Fruit fly (Drosophila melanogaster): Measurements from ENCODE around the gene SP.

The SP gene

dm6 chr3L:13263801-13264200, 37.6 kb upstream of the SP start (continued):
- TF ChIP-seq topi (GFP tag; optimal IDR thresholded peaks at IDR 0.05) (peak; percentile 40), CG31627 (GFP tag; optimal IDR thresholded peaks at IDR 0.05) (peak; percentile 58), CG6163 (GFP tag; IDR thresholded peaks at IDR 0.05) (peak; percentile 12; the same call in 1 of the 3 replicates), Ets96B (tag; optimal IDR thresholded peaks at IDR 0.05) (peak; percentile 54), CG9139 (GFP tag; optimal IDR thresholded peaks at IDR 0.05) (peak; percentile 26), Blimp-1 (GFP tag; optimal IDR thresholded peaks at IDR 0.05) (no peak), CG6808 (GFP tag; optimal IDR thresholded peaks at IDR 0.05) (peak; percentile 57), CG7368 (GFP tag; optimal IDR thresholded peaks at IDR 0.05) (peak; percentile 16), Lpt (GFP tag; optimal IDR thresholded peaks at IDR 0.05) (peak; percentile 37), ss (GFP tag; optimal IDR thresholded peaks at IDR 0.05) (peak; percentile 53 to 59), esn (GFP tag; optimal IDR thresholded peaks at IDR 0.05) (peak; percentile 67), CG6276 (GFP tag; optimal IDR thresholded peaks at IDR 0.05) (no peak), CG11762 (GFP tag; optimal IDR thresholded peaks at IDR 0.05; ENCODE audit: insufficient read depth) (no peak), CG8632 (GFP tag; optimal IDR thresholded peaks at IDR 0.05) (peak; percentile 36)

dm6 chr3L:13266078-13266477, 35.4 kb upstream of the SP start:
- no peak for TF ChIP-seq pdm3 (GFP tag; optimal IDR thresholded peaks at IDR 0.05)
- no peak for TF ChIP-seq CG7368 (GFP tag; optimal IDR thresholded peaks at IDR 0.05)
- no peak for TF ChIP-seq OdsH (GFP tag; optimal IDR thresholded peaks at IDR 0.05)
- no peak for TF ChIP-seq achi (GFP tag; optimal IDR thresholded peaks at IDR 0.05)
- TF ChIP-seq acj6 (GFP tag; optimal IDR thresholded peaks at IDR 0.05) = no peak
- no peak for TF ChIP-seq CG11294 (GFP tag; IDR thresholded peaks at IDR 0.05)
- no peak for TF ChIP-seq ss (GFP tag; optimal IDR thresholded peaks at IDR 0.05)

- peak; percentile 54 for TF ChIP-seq CG16779 (tag; optimal IDR thresholded peaks at IDR 0.05)
- peak; percentile 62 for TF ChIP-seq spab (GFP tag; optimal IDR thresholded peaks at IDR 0.05)
- peak; percentile 19 for TF ChIP-seq CG8319 (GFP tag; optimal IDR thresholded peaks at IDR 0.05)
- TF ChIP-seq dsx (GFP tag; optimal IDR thresholded peaks at IDR 0.05; ENCODE audit: poor library complexity, severe bottlenecking) = peak; percentile 76
- peak; percentile 76 for TF ChIP-seq CG1621 (tag; optimal IDR thresholded peaks at IDR 0.05)
- TF ChIP-seq Hr39 (GFP tag; optimal IDR thresholded peaks at IDR 0.05) = peak; percentile 29
- TF ChIP-seq CG15336 (GFP tag; IDR thresholded peaks at IDR 0.05) = peak; percentile 49; the same call in 1 of the 2 replicates
- TF ChIP-seq Hr4 (GFP tag; optimal IDR thresholded peaks at IDR 0.05) = peak; percentile 72
- TF ChIP-seq dac (GFP tag; optimal IDR thresholded peaks at IDR 0.05) = no peak
- no peak for TF ChIP-seq Hr38 (GFP tag; optimal IDR thresholded peaks at IDR 0.05)
- peak; percentile 76 for TF ChIP-seq svp (GFP tag)
- TF ChIP-seq CG6854 (GFP tag; optimal IDR thresholded peaks at IDR 0.05) = peak; percentile 9
- TF ChIP-seq CG10631 (GFP tag; optimal IDR thresholded peaks at IDR 0.05) = peak; percentile 80
- no peak; the same call in 1 of the 2 replicates for TF ChIP-seq CG11294 (GFP tag; IDR thresholded peaks at IDR 0.05)
- peak; percentile 60 to 73 for TF ChIP-seq salr (GFP tag; optimal IDR thresholded peaks at IDR 0.05)
- TF ChIP-seq fd59A (GFP tag; optimal IDR thresholded peaks at IDR 0.05) = peak; percentile 76
- TF ChIP-seq achi (GFP tag; optimal IDR thresholded peaks at IDR 0.05) = peak; percentile 79
- no peak for TF ChIP-seq Ets21C (GFP tag; optimal IDR thresholded peaks at IDR 0.05)
- peak; percentile 61 for TF ChIP-seq esn (GFP tag; optimal IDR thresholded peaks at IDR 0.05)
- TF ChIP-seq Smox (GFP tag; optimal IDR thresholded peaks at IDR 0.05) = peak; percentile 44
- TF ChIP-seq CG34406 (GFP tag; optimal IDR thresholded peaks at IDR 0.05) = peak; percentile 68
- TF ChIP-seq Met (GFP tag; optimal IDR thresholded peaks at IDR 0.05) = peak; percentile 1
- TF ChIP-seq Sox14 (GFP tag; optimal IDR thresholded peaks at IDR 0.05) = peak; percentile 73
- peak; percentile 78 for TF ChIP-seq CG6808 (GFP tag; optimal IDR thresholded peaks at IDR 0.05)
- peak; percentile 30 for TF ChIP-seq cyc (GFP tag; optimal IDR thresholded peaks at IDR 0.05)
- TF ChIP-seq vri (GFP tag; optimal IDR thresholded peaks at IDR 0.05) = peak; percentile 18
- TF ChIP-seq CG6276 (GFP tag; optimal IDR thresholded peaks at IDR 0.05) = peak; percentile 19
- peak; percentile 85 for TF ChIP-seq OdsH (GFP tag; optimal IDR thresholded peaks at IDR 0.05)
- no peak for TF ChIP-seq Blimp-1 (GFP tag; optimal IDR thresholded peaks at IDR 0.05)
- peak; percentile 74 for TF ChIP-seq CG8632 (GFP tag; optimal IDR thresholded peaks at IDR 0.05)
- TF ChIP-seq CG6163 (GFP tag; IDR thresholded peaks at IDR 0.05) = peak; percentile 74; the same call in 2 of the 3 replicates
- TF ChIP-seq Eip78C (GFP tag) = peak; percentile 94
- peak; percentile 49; the same call in 1 of the 3 replicates for TF ChIP-seq eg (GFP tag; IDR thresholded peaks at IDR 0.05)
- peak; percentile 83 for TF ChIP-seq acj6 (GFP tag; optimal IDR thresholded peaks at IDR 0.05)
- TF ChIP-seq ss (GFP tag; optimal IDR thresholded peaks at IDR 0.05) = peak; percentile 77 to 87
- TF ChIP-seq lz (GFP tag; optimal IDR thresholded peaks at IDR 0.05) = peak; percentile 25
- TF ChIP-seq Sox102F (GFP tag; optimal IDR thresholded peaks at IDR 0.05) = peak; percentile 66
- peak; percentile 82 for TF ChIP-seq CG3032 (tag; optimal IDR thresholded peaks at IDR 0.05)
Measured at dm6 chr3L:13267254-13267653, 34.2 kb upstream of the SP start.

All from whole organism, prepupa.